Worm (Caenorhabditis elegans): ENCODE data around the gene F41E6.12.

F41E6.12 gene

DNA sequence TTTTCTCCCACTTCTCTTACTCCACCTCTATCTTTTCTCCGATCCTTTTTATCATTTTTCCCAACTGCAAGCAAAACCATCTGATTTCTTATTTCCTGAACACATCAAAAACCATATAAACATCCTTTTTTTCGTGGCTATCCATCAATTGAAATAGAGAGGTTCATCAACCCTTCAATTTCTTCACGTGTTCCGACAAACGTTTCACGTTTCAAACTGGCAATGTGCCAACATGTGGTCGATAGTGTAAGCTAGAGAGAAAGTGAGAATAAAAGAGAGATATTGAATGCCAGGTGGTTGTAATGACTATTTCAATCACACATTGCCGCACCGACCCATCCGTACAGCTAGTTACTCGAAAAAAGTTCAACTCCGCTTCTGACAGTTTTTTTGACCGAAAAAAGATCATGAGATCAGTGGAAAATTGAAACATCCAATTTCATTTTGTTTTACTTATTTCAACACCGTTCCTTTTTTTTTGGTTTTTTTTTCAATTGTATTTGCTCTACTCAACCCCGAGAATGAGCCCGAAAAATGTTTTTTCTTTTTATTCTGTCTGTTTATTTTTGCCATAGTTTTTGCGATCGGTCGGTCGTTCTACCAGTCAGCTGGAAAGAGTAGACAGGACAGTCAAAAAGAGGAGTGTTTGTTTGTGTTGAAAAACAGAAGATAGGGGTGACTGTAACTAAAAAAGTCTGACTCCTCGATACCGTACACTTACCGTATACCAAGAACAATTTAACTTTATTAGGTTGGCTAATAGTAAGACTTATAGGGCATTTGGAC lies 29.8 kb upstream of the F41E6.12 start:
- no peak for TF ChIP-seq dao-5 (tag; optimal IDR thresholded peaks at IDR 0.05)
- TF ChIP-seq W03F9.2 (tag; optimal IDR thresholded peaks at IDR 0.05) = no peak
- TF ChIP-seq him-1 (tag; optimal IDR thresholded peaks at IDR 0.05) = no peak

DNA sequence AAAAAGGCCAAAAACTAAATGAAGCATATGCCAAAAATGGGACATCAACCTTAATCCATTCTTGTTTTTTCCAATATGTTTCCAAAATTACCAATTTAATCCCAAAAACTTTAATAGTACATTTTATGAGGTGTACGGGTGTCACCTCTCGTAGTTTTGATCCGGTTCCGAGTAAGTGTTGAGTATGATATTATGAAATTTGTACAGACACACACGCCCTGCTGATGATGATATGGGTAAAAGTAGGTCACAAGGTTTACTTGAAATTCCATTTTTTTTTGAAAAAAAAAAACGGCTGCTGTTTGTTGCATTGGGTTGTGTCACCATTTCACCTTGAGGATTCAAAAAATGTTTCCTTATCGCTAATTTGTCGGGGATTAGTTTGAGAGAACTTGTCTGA lies 29.0 kb upstream of the F41E6.12 start:
- TF ChIP-seq dao-5 (tag; optimal IDR thresholded peaks at IDR 0.05) = no peak
- TF ChIP-seq him-1 (tag; optimal IDR thresholded peaks at IDR 0.05) = no peak
- no peak for TF ChIP-seq W03F9.2 (tag; optimal IDR thresholded peaks at IDR 0.05)

DNA sequence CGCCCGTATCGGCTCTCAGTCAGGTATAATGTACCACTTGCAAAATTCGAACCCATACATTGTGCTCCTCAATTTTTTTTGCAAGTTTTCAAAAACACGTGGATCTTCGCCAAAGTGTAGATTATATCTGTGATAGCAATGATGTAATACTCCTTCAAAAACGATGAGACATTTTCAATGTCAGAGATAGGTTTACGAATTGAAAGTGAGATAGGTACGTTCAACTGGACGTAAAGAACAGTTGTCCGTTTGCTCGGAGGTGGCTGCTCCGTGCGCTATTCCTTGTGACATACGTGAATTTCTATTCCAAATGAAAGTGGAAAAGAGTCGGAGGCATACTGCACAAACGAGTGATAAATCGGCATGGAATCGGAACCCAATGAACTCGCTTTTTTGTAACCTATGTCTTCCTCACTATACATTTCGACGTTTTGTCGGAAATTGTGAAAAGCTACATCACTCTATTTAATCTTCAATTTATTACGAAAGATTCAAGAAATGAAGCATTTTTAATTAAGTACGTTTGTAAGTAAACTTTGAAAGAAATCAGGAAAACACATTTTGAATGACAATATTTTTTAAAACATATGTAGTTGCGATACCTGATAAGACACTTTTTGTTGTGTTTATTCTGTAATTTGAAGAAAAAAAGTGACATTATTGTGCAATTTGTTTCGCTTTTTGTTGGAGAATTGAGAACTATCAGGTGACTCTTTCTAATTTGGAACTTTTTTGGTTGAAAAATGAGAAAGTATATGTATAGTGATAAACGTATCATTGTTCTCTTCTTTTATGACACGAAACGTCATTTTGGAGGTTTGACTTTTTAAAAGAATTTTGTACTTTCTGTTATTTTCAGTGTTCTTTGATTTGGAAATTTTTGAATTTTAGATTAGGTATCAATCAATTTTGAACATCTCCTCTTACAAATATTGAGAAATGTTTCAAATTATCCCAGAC lies 25.8 kb upstream of the F41E6.12 start:
- TF ChIP-seq him-1 (tag; optimal IDR thresholded peaks at IDR 0.05) (no peak), W03F9.2 (tag; optimal IDR thresholded peaks at IDR 0.05) (no peak), dao-5 (tag; optimal IDR thresholded peaks at IDR 0.05) (no peak)

DNA sequence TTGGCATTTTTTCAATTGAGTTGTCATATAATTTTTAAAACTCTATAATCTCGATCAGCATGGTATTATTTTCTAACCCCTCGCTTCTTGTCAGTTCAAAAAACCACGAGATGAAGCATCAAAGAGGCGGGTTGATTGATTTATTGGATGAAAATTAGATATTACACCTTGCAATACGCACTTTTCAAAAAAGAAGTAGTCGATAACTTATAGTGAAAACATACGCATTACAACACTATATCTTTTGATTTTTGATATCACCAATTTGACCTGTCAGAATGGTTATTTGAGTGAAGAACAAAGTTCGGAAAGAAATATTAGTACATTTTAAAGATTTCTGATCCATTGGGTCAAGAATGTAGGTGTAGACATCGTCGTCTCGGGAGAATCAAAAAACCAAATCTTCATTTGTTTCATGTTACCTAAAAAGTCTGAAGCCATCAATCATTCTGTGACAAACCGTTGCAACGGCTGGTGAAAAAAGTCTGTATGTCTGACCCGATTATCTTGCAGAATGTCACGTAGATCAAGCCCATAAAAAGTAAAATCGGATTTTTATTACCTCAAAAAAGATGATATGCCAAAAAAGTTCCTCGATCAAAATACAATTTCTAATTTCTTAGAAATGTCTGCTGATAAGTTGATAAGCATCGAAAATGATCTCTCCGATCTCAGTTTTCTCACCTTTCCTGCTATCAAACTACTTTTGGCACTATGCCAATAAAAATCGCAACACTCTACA lies 24.3 kb upstream of the F41E6.12 start:
- TF ChIP-seq him-1 (tag; optimal IDR thresholded peaks at IDR 0.05) = no peak
- TF ChIP-seq W03F9.2 (tag; optimal IDR thresholded peaks at IDR 0.05) = no peak
- TF ChIP-seq dao-5 (tag; optimal IDR thresholded peaks at IDR 0.05) = no peak

DNA sequence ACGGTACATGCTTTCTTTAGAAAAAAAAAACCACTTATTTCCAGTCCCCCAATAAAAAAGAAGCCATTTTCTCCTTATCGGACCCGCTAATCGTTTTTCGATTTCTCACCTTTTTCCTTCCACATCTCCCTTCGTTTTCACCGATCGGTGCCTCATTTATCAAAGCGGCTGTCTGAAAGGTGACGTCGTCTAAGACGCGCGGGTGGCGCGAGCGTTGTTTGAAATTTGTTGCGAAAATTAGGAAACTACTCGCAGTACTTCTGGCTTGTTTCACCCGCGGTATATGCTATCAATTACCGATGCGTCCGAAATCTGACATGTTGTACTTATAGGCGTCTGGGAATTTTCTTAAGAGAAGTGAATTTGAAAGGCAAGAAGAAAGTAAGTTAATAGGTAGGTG lies 23.2 kb upstream of the F41E6.12 start:
- TF ChIP-seq W03F9.2 (tag; optimal IDR thresholded peaks at IDR 0.05) (no peak), dao-5 (tag; optimal IDR thresholded peaks at IDR 0.05) (no peak), him-1 (tag; optimal IDR thresholded peaks at IDR 0.05) (no peak)

DNA sequence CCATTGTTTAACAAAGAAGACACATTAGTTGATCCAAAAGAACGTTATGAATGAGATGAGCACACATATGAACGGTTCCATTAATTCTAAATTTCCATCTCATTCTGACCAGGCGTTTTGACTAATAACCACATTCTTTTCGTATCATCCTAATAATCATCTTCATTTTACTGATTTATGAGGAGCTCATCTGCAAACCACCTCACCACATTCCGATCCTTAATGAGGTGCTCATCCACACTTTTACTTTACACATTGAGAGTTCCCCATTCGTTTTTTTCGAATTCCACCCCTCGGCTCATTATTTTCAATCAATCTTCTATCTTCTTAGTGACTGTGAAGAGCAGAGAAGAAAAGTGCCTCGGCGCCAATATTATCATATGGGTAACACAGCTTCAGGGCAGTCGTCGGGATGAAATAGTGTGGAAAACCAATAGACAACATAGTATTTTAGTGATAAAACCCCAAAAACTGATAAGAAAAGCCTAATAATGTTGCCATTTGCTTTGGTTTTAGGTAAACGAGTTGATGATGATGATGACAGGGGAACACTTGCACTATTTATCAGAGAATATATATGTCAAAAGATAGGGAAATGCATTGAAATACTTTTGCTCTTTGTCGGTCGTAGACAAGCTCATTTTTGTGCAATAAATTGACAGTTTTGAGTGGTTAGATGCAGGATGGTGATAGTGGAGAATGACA lies 22.2 kb upstream of the F41E6.12 start:
- TF ChIP-seq W03F9.2 (tag; optimal IDR thresholded peaks at IDR 0.05) (peak; percentile 36), dao-5 (tag; optimal IDR thresholded peaks at IDR 0.05) (no peak)

DNA sequence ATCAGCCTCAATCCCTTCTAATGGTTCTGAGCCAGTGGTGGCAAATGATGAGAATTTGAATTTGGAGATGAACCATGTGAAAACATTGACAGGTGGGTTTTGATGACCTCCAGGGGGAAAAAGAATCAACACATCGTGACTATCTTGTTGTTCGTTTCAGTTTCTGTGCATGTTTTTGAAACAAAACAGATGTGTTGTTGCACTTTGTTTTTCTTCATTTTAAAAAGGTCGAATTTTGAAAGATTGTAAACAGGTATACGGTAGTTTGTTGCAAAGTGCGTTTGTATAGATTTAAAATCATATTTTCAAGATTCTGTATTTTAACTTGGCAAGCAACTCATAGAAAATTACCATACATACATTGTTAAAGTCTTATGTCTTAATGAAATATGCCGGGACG lies 21.4 kb upstream of the F41E6.12 start:
- TF ChIP-seq him-1 (tag; optimal IDR thresholded peaks at IDR 0.05) = no peak
- no peak for TF ChIP-seq W03F9.2 (tag; optimal IDR thresholded peaks at IDR 0.05)
- TF ChIP-seq dao-5 (tag; optimal IDR thresholded peaks at IDR 0.05) = no peak

DNA sequence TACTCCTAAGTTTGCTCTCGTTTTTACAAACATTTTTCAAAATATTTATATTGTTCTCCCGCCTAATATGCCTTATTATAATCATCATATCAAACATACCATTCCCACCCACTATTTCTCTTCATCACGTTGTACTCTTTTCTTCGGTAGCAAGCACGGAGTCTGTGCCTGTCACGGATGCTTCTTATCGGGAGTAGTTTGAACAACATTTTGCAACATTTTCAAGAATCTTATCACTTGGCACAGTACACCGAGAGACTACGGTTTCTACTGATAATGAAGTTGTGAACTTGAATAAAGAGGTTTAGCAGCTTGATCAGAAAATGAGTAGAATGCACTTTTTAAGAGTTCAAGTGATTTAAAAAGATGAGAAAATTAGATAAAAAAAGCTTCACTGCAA lies 19.3 kb upstream of the F41E6.12 start:
- TF ChIP-seq him-1 (tag; optimal IDR thresholded peaks at IDR 0.05) (no peak), dao-5 (tag; optimal IDR thresholded peaks at IDR 0.05) (no peak), W03F9.2 (tag; optimal IDR thresholded peaks at IDR 0.05) (no peak)

DNA sequence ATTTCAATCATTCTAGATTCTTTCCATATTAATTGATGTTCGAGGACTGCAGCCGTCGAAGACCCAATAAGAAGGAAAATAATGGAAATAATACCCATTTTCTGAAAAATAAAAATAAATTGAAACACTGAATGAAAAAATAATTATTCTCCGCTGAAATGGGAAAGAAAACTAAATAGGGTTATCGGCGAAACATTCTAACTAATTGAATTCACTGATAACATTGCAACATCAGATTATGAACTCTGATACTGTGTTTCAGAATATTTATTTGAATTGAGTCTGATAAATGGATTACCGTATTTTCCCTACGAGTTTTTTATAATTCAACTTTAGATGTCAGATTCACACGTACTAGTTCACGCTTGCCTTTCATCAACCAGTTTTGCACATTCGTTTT lies 14.2 kb upstream of the F41E6.12 start, which contains the start of gene asp-13:
Gene asp-13 (minus strand): TSS at position 101 of the 400 bp plus-strand sequence.
- no peak for TF ChIP-seq W03F9.2 (tag; optimal IDR thresholded peaks at IDR 0.05)

DNA sequence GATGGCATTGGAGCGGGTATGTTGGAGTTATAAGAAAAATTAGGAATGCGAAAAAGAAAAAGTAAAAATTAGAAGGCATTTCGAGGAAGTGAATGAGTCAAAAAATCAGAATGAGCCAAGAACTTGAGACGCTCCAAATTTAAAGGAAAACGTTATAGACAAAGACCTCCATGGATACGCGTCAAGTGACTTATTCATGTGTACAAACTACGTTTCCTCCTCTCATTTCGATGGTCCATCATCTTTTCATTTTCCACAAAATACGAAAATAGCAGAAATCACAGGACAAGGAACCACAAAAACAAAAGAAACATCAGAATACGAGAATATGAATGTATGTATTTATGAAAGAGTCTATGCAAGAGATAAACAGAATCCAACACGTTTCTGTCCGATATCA lies 12.3 kb upstream of the F41E6.12 start, which contains the start of gene F28A12.3:
Gene F28A12.3 (minus strand): TSS at position 101 of the 400 bp plus-strand sequence.
- TF ChIP-seq him-1 (tag; optimal IDR thresholded peaks at IDR 0.05) (no peak), W03F9.2 (tag; optimal IDR thresholded peaks at IDR 0.05) (no peak), dao-5 (tag; optimal IDR thresholded peaks at IDR 0.05) (no peak)

DNA sequence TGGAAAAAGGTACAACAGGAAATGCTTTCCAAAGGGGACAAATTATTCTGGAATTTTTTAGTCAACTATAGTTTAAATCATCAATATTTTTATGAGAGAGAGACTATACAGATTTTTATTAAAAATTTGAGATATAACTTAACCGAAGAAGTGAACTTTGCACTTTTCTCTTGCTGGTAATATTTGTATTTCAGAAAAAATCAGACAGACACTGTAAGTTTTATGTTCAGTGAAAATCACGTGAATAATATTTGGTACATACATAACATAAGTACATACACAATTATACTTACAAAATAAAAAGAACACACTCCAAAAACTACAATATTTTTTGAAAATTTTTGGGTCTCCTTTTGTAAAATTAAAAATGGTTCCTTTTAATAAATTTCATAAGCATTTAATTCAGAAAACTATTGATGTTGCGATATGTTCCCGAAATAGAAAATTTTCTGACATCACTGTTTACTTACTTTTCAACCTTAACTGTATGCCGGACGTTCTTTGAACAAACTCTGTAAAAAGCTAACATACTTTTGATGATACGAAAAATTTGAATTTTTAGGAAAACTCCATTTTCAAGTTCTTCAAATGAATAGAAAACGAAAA lies 8.8 kb upstream of the F41E6.12 start, which contains the start of the genes F28A12.10 and acd-4:
Gene F28A12.10 (minus strand): TSS at position 101 of the 606 bp plus-strand sequence.
Gene acd-4 (plus strand): TSS at position 556 of the 606 bp plus-strand sequence.
- TF ChIP-seq dao-5 (tag; optimal IDR thresholded peaks at IDR 0.05) (no peak), him-1 (tag; optimal IDR thresholded peaks at IDR 0.05) (no peak), W03F9.2 (tag; optimal IDR thresholded peaks at IDR 0.05) (no peak)

DNA sequence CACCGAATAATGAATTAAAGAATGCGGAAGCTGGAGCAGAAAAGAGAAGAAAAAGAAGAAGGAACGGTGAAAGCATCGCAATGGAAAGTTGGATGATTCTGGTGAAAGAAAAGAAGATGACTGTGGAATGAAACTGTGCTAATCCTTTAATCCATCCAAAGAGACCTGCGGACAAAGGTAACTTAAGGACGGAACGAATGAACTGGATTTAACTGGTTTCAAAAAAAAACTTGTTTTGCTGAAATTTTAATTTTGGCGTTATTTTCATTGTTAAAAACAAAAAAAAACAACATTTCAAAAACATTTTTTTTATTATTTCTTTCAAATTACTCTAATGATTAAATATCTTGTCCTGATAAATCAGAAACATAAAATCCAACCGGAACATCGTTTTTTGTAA lies 8.0 kb upstream of the F41E6.12 start, which contains the start of gene grl-12:
Gene grl-12 (minus strand): TSS at position 101 of the 400 bp plus-strand sequence.
- no peak for TF ChIP-seq dao-5 (tag; optimal IDR thresholded peaks at IDR 0.05)
- no peak for TF ChIP-seq W03F9.2 (tag; optimal IDR thresholded peaks at IDR 0.05)
- TF ChIP-seq him-1 (tag; optimal IDR thresholded peaks at IDR 0.05) = no peak
